Worm (Caenorhabditis elegans): Measurements from ENCODE around the gene B0281.3.

- no peak for TF ChIP-seq nfya-1 (tag; optimal IDR thresholded peaks at IDR 0.05; ENCODE audit: borderline replicate concordance, insufficient read depth)
- no peak for TF ChIP-seq snpc-4 (GFP tag; optimal IDR thresholded peaks at IDR 0.05)
- TF ChIP-seq snpc-4 (tag; optimal IDR thresholded peaks at IDR 0.05) = no peak
- TF ChIP-seq B0019.2 (GFP tag; conservative IDR thresholded peaks at IDR 0.05) = no peak
- TF ChIP-seq aptf-3 (GFP tag; IDR thresholded peaks at IDR 0.05) = no peak
- no peak for TF ChIP-seq ceh-58 (GFP tag; IDR thresholded peaks at IDR 0.05)
- no peak for TF ChIP-seq hmg-1.2 (GFP tag; IDR thresholded peaks at IDR 0.05)
- no peak for TF ChIP-seq ama-1 (optimal IDR thresholded peaks at IDR 0.05)
- TF ChIP-seq ama-1 (GFP tag; optimal IDR thresholded peaks at IDR 0.05) = no peak
- TF ChIP-seq ztf-18 (tag; optimal IDR thresholded peaks at IDR 0.05) = no peak
- no peak for TF ChIP-seq ceh-27 (GFP tag; optimal IDR thresholded peaks at IDR 0.05)
- TF ChIP-seq dpl-1 (GFP tag; optimal IDR thresholded peaks at IDR 0.05) = no peak
- no peak for TF ChIP-seq madf-3 (GFP tag; IDR thresholded peaks at IDR 0.05)
Measured at ce11 chrII:2284703-2285102, 22.1 kb upstream of the B0281.3 start.

All from whole organism, young adult.